Worm (Caenorhabditis elegans) whole organism, L2 larva: Measurements from ENCODE around the gene act-3.

Experiments
- ZK546.5 ChIP-seq: sonication (generic microtip); optimal IDR thresholded peaks from 2 replicates; lab custom pipeline; 2017; ENCODE audit warnings: missing biosample characterization, missing genetic modification characterization
- elt-3 ChIP-seq: sonication (generic microtip); optimal IDR thresholded peaks from 2 replicates; lab custom pipeline; 2017; ENCODE audit warnings: missing biosample characterization, missing genetic modification characterization
- fos-1 ChIP-seq: fragments of 150-350 bp; optimal IDR thresholded peaks from 2 replicates; lab custom pipeline; 2014; ENCODE audit warnings: missing biosample characterization, missing genetic modification characterization
- mdl-1 ChIP-seq, 2 experiments: fragments of 150-350 bp in 1 of 2; sonication (generic microtip) in 1 of 2; optimal IDR thresholded peaks; 2 replicates each; lab custom pipeline; 2017; ENCODE audit warnings: missing biosample characterization in 2 of 2, missing genetic modification characterization in 2 of 2
- nhr-11 ChIP-seq: fragments of 150-350 bp; optimal IDR thresholded peaks from 2 replicates; lab custom pipeline; 2014; ENCODE audit warnings: missing biosample characterization, missing genetic modification characterization
- nhr-12 ChIP-seq: fragments of 150-350 bp; optimal IDR thresholded peaks from 2 replicates; lab custom pipeline; 2014; ENCODE audit warnings: missing biosample characterization, missing genetic modification characterization
- nhr-6 ChIP-seq: fragments of 150-350 bp; optimal IDR thresholded peaks from 2 replicates; lab custom pipeline; 2014; ENCODE audit warnings: missing biosample characterization, missing genetic modification characterization
- sem-4 ChIP-seq: fragments of 150-350 bp; optimal IDR thresholded peaks from 2 replicates; lab custom pipeline; 2014; ENCODE audit warnings: missing biosample characterization, missing genetic modification reagents, missing genetic modification characterization
- skn-1 ChIP-seq: sonication (generic microtip); optimal IDR thresholded peaks from 2 replicates; lab custom pipeline; 2017; ENCODE audit warnings: missing biosample characterization, missing genetic modification characterization

DNA sequence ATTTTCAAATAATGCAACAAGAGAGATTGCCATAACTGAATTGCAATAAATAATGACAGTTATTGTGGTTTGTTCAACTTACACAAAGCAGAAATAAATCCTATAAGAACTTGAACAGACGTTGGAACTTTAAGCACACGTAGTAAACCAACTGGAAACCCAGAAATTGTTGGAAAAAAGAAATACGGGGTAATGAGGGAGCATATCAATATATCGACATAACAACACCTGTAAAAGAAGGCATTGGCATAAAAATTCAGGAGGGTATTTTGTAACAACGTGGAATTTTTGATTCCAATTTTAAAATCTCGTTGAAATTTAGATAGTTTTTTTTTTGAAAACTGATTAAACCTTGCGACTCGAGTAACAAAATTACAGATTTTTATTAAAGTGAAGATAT lies 17.8 kb downstream of the act-3 start:
- TF ChIP-seq fos-1 (tag; lab: Kevin White, UChicago) (no peak), elt-3 (tag; lab: Kevin White, UChicago) (no peak), nhr-6 (tag; lab: Kevin White, UChicago) (no peak), sem-4 (tag; lab: Kevin White, UChicago) (no peak), nhr-11 (tag; lab: Kevin White, UChicago) (no peak), nhr-12 (tag; lab: Kevin White, UChicago) (no peak), mdl-1 (tag; optimal IDR thresholded peaks at IDR 0.05; lab: Kevin White, UChicago) (no peak), ZK546.5 (tag; lab: Kevin White, UChicago) (no peak), skn-1 (no peak)
